Worm (Caenorhabditis elegans) whole organism, late embryonic: Measurements from ENCODE around the gene rpl-22.
A peak's percentile ranks its signal among the peaks of the same experiment; 100 is the strongest.

ENCODE experiments used
- C38D4.7 ChIP-seq: fragments of 200-800 bp; sonication (Bioruptor generic); optimal IDR thresholded peaks from 2 replicates; lab custom pipeline; 2018; ENCODE audit warnings: mild to moderate bottlenecking, missing genetic modification characterization, moderate library complexity, missing compliant biosample characterization
- F13H6.1 ChIP-seq: sonication (generic microtip); optimal IDR thresholded peaks from 2 replicates; lab custom pipeline; 2016; ENCODE audit warnings: missing genetic modification characterization, missing compliant biosample characterization
- ahr-1 ChIP-seq: sonication (generic microtip); optimal IDR thresholded peaks from 2 replicates; lab custom pipeline; 2016; ENCODE audit warnings: missing genetic modification characterization, missing compliant biosample characterization
- ceh-14 ChIP-seq: sonication (generic microtip); optimal IDR thresholded peaks from 2 replicates; lab custom pipeline; 2016; ENCODE audit warnings: missing genotype, missing genetic modification characterization, missing compliant biosample characterization
- ceh-18 ChIP-seq: sonication (generic microtip); optimal IDR thresholded peaks from 2 replicates; lab custom pipeline; 2016; ENCODE audit warnings: missing genetic modification characterization, missing compliant biosample characterization
- ceh-19 ChIP-seq: fragments of 200-800 bp; sonication (Bioruptor generic); optimal IDR thresholded peaks from 2 replicates; lab custom pipeline; 2018; ENCODE audit warnings: mild to moderate bottlenecking, missing genetic modification characterization, missing compliant biosample characterization
- ceh-2 ChIP-seq: sonication (generic microtip); optimal IDR thresholded peaks from 2 replicates; lab custom pipeline; 2016; ENCODE audit warnings: missing genotype, missing genetic modification characterization, missing compliant biosample characterization
- ceh-31 ChIP-seq: sonication (generic microtip); optimal IDR thresholded peaks from 2 replicates; lab custom pipeline; 2016; ENCODE audit warnings: missing genetic modification characterization, missing compliant biosample characterization
- ceh-45 ChIP-seq: fragments of 200-800 bp; sonication (Bioruptor generic); IDR thresholded peaks from 2 replicates; pipeline ENCODE4 v1.3.6; 2022; ENCODE audit warnings: missing genetic modification reagents, missing genetic modification characterization, missing compliant biosample characterization
- ceh-48 ChIP-seq: sonication (generic microtip); optimal IDR thresholded peaks from 2 replicates; lab custom pipeline; 2016; ENCODE audit warnings: missing genetic modification characterization, inconsistent platforms, missing compliant biosample characterization
- che-1 ChIP-seq: sonication (generic microtip); optimal IDR thresholded peaks from 2 replicates; lab custom pipeline; 2016; ENCODE audit warnings: mild to moderate bottlenecking, missing genetic modification characterization, missing compliant biosample characterization
- dve-1 ChIP-seq: sonication (generic microtip); optimal IDR thresholded peaks from 2 replicates; lab custom pipeline; 2017; ENCODE audit warnings: antibody characterized with exemption, mild to moderate bottlenecking, missing genetic modification characterization, missing compliant biosample characterization
- elt-4 ChIP-seq: sonication (generic microtip); optimal IDR thresholded peaks from 2 replicates; lab custom pipeline; 2016; ENCODE audit warnings: missing genetic modification characterization, missing compliant biosample characterization
- fkh-10 ChIP-seq: fragments of 150-350 bp; optimal IDR thresholded peaks from 2 replicates; lab custom pipeline; 2014; ENCODE audit warnings: missing biosample characterization, missing genetic modification reagents, missing genetic modification characterization
- fkh-6 ChIP-seq: sonication (generic microtip); optimal IDR thresholded peaks from 2 replicates; lab custom pipeline; 2016; ENCODE audit warnings: missing genetic modification characterization, missing compliant biosample characterization
- gmeb-2 ChIP-seq: sonication (generic microtip); optimal IDR thresholded peaks from 2 replicates; lab custom pipeline; 2016; ENCODE audit warnings: missing genetic modification characterization, inconsistent platforms, missing compliant biosample characterization
- hlh-13 ChIP-seq: fragments of 200-800 bp; sonication (Bioruptor generic); optimal IDR thresholded peaks from 2 replicates; lab custom pipeline; 2018; ENCODE audit warnings: mild to moderate bottlenecking, missing genetic modification characterization, missing compliant biosample characterization
- hlh-30 ChIP-seq: sonication (generic microtip); optimal IDR thresholded peaks from 2 replicates; lab custom pipeline; 2017; ENCODE audit warnings: antibody characterized with exemption, missing genetic modification characterization, missing compliant biosample characterization; ENCODE audit not compliant: insufficient read depth
- hlh-6 ChIP-seq: sonication (generic microtip); optimal IDR thresholded peaks from 2 replicates; lab custom pipeline; 2016; ENCODE audit warnings: missing genotype, missing genetic modification characterization, missing compliant biosample characterization
- hlh-8 ChIP-seq: sonication (generic microtip); optimal IDR thresholded peaks from 2 replicates; lab custom pipeline; 2016; ENCODE audit warnings: missing genotype, missing genetic modification characterization, missing compliant biosample characterization
- lim-6 ChIP-seq: sonication (generic microtip); optimal IDR thresholded peaks from 2 replicates; lab custom pipeline; 2016; ENCODE audit warnings: missing genetic modification characterization, missing compliant biosample characterization
- mec-3 ChIP-seq: sonication (generic microtip); optimal IDR thresholded peaks from 2 replicates; lab custom pipeline; 2016; ENCODE audit warnings: borderline replicate concordance, missing genetic modification characterization, missing compliant biosample characterization
- nfya-1 ChIP-seq: sonication (generic microtip); optimal IDR thresholded peaks from 2 replicates; lab custom pipeline; 2017; ENCODE audit warnings: missing genetic modification characterization, mild to moderate bottlenecking, missing compliant biosample characterization, antibody characterized with exemption, moderate library complexity
- odd-2 ChIP-seq: sonication (generic microtip); optimal IDR thresholded peaks from 2 replicates; lab custom pipeline; 2017; ENCODE audit warnings: antibody characterized with exemption, mild to moderate bottlenecking, missing genetic modification characterization, missing compliant biosample characterization
- pag-3 ChIP-seq: sonication (generic microtip); optimal IDR thresholded peaks from 2 replicates; lab custom pipeline; 2016; ENCODE audit warnings: missing compliant biosample characterization, missing genetic modification characterization, borderline replicate concordance
- pat-9 ChIP-seq: fragments of 200-800 bp; sonication (Bioruptor generic); optimal IDR thresholded peaks from 2 replicates; lab custom pipeline; 2018; ENCODE audit warnings: mild to moderate bottlenecking, missing genetic modification characterization, moderate library complexity, missing compliant biosample characterization
- pax-1 ChIP-seq: fragments of 150-350 bp; optimal IDR thresholded peaks from 2 replicates; lab custom pipeline; 2014; ENCODE audit warnings: missing biosample characterization, missing genetic modification characterization
- pha-2 ChIP-seq: sonication (generic microtip); optimal IDR thresholded peaks from 2 replicates; lab custom pipeline; 2017; ENCODE audit warnings: mild to moderate bottlenecking, missing genetic modification characterization, missing compliant biosample characterization
- pha-4 ChIP-seq: fragments of 150-350 bp; optimal IDR thresholded peaks from 2 replicates; lab custom pipeline; 2018; ENCODE audit warnings: missing biosample characterization, missing genetic modification reagents, missing genetic modification characterization
- pros-1 ChIP-seq: fragments of 150-350 bp; optimal IDR thresholded peaks from 2 replicates; lab custom pipeline; 2014; ENCODE audit warnings: missing biosample characterization, missing genetic modification reagents, missing genetic modification characterization
- ref-2 ChIP-seq: sonication (generic microtip); optimal IDR thresholded peaks from 2 replicates; lab custom pipeline; 2016; ENCODE audit warnings: missing genetic modification characterization, missing compliant biosample characterization
- rnt-1 ChIP-seq: sonication (generic microtip); optimal IDR thresholded peaks from 2 replicates; lab custom pipeline; 2016; ENCODE audit warnings: missing genetic modification characterization, missing compliant biosample characterization
- sdc-2 ChIP-seq: sonication (generic microtip); optimal IDR thresholded peaks from 2 replicates; lab custom pipeline; 2016; ENCODE audit warnings: missing genotype, missing genetic modification characterization, missing compliant biosample characterization
- syd-9 ChIP-seq: sonication (generic microtip); optimal IDR thresholded peaks from 2 replicates; lab custom pipeline; 2016; ENCODE audit warnings: mild to moderate bottlenecking, missing genetic modification characterization, moderate library complexity, missing compliant biosample characterization
- tbx-2 ChIP-seq: sonication (generic microtip); optimal IDR thresholded peaks from 2 replicates; lab custom pipeline; 2016; ENCODE audit warnings: missing genetic modification characterization, missing compliant biosample characterization
- tbx-7 ChIP-seq: sonication (generic microtip); optimal IDR thresholded peaks from 2 replicates; lab custom pipeline; 2016; ENCODE audit warnings: missing genotype, missing genetic modification characterization, missing compliant biosample characterization
- ttx-3 ChIP-seq: sonication (generic microtip); optimal IDR thresholded peaks from 2 replicates; lab custom pipeline; 2016; ENCODE audit warnings: missing genetic modification reagents, missing genetic modification characterization, missing compliant biosample characterization
- unc-3 ChIP-seq, 2 experiments: fragments of 200-800 bp in 1 of 2; sonication (Bioruptor generic) in 1 of 2; sonication (generic microtip) in 1 of 2; conservative IDR thresholded peaks in 1 of 2; optimal IDR thresholded peaks in 1 of 2; 2 replicates each; pipeline versions ENCODE4 v1.3.6 to Lab custom; 2016 to 2022; ENCODE audit warnings: missing compliant biosample characterization in 2 of 2, missing genetic modification characterization in 2 of 2, missing genetic modification reagents in 1 of 2
- unc-42 ChIP-seq: sonication (generic microtip); optimal IDR thresholded peaks from 2 replicates; lab custom pipeline; 2016; ENCODE audit warnings: missing genotype, missing genetic modification characterization, missing compliant biosample characterization
- unc-55 ChIP-seq: sonication (generic microtip); optimal IDR thresholded peaks from 2 replicates; lab custom pipeline; 2017; ENCODE audit warnings: missing biosample characterization, missing genetic modification reagents, missing genetic modification characterization
- zip-5 ChIP-seq: sonication (generic microtip); optimal IDR thresholded peaks from 2 replicates; lab custom pipeline; 2016; ENCODE audit warnings: missing genetic modification characterization, missing compliant biosample characterization
- ztf-16 ChIP-seq: sonication (generic microtip); optimal IDR thresholded peaks from 2 replicates; lab custom pipeline; 2017; ENCODE audit warnings: missing genetic modification characterization, missing compliant biosample characterization

rpl-22 gene

DNA sequence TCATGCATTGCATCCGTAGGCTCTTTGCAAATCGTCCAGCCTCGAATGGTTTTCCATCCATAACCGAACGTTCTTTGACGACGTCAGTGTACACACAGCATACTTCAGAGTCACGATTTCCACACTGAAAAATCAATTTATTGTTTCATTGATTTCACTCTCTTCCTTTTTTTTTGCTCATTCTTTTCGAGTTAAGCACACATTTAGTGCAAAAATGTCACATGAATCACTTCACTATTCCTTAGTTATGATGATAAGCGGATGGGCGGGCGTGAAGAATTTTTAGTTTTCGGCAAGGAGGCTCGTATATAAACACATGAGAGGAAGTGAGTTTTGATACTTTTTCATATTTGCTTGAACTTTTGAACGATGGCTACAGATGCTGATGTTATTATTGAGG, 30.0 kb downstream of the rpl-22 start, which contains the start of gene txt-9:
TSS of gene txt-9 (plus strand) at position 336 of the 400 bp plus-strand sequence.
- TF ChIP-seq ttx-3 (tag; lab: Kevin White, UChicago): no peak
- TF ChIP-seq, all 69 proteins: peak for 0

DNA sequence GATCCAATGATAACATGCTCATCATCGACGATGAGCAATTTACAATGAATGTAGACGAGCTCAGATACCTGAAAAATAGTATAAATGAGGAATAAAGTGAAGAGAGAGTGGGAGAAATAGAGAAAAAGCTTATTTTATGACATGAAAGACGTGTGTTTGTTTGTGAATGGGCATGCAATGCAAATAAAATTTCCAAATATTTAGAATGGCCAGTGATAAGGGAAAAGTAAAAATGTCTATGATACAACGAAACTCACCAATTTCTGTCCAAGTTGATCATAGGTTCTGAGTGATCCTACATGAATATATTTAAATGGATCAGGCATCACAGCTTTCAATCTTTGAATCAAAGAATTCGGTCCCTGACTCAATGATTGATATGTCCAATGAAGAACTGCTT, 30.7 kb downstream of the rpl-22 start:
- no peak for TF ChIP-seq hlh-6
- TF ChIP-seq unc-55 (GFP tag; lab: Kevin White, UChicago): no peak
- TF ChIP-seq ceh-2: no peak
- no peak for TF ChIP-seq ceh-19 (GFP tag; lab: Kevin White, UChicago)
- no peak for TF ChIP-seq che-1
- no peak for TF ChIP-seq hlh-30 (tag; lab: Kevin White, UChicago)

DNA sequence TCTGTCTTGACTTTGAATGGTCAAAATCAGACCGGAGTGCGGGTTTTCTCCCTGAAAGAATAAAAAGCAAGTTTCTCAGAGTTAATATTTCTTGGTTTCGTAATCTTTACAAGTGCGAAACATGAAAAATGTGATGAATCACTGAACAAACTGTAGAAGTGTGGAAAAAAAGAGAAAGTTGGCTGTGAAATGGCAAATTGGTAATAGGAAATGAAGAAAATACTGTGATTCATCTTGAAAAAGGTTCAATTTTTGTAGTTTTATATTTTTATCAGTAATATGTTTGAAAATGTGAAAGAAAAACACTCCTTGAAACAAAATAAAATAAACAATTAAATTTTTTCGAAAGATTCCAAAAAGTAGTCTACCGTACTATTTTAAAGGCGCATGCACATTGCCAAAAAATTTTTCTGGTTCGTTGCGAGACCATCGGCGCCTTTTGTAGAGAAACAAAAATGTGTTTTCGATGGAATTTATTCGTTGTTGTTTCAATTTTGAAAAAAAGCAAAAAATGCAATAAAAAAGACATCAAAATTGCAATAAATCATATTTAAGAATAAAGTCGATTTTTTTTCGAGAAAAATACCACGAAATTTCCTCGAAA, 36.3 kb downstream of the rpl-22 start, which contains the start of gene pld-1:
TSS of gene pld-1 (minus strand) at position 51 of the 604 bp plus-strand sequence.
- TF ChIP-seq F13H6.1: no peak
- no peak for TF ChIP-seq pag-3 (tag; lab: Kevin White, UChicago)

DNA sequence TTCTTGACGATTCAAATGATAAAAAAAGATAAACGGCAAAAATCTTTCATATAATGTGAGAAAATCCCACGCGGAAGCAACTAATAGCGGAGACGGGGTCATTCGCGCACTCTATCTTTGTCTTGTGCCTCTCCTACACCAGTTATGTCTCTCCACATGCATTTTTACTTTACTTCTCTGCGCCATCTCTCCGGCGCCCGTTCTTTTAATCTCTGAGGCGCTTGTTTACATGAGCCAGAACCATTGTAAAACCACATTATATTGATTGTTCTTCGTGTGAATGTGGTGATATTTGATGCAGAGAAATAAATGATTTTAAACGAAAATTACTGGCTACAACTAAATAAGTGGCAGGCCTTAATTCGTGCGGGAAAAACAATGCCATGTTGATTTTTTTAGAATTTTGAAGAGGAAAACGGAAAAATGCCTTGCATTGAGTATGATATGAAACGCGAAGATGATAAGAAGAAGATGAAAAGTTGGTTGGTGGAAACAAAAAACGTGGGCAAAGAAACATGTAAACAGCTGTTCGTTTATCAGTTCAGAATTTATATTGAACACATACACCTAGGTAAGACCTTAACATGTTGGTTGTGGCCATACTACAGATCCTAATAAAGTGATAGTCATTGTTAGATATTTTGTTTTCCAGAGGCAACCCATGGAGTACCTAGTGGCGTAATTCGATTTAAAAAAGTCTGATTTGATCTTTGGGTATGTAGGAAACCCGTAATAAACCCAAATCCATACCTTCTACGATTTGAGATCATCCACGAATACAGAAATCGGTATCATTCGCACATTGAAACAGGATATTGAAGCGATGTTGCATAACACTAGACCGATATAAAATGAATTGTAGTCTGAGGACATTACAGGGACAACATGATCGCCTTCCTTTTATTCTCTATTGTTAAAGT, 37.2 kb downstream of the rpl-22 start, which contains the start of gene C04G6.2:
TSS of gene C04G6.2 (plus strand) at position 870 of the 920 bp plus-strand sequence.
- TF ChIP-seq pros-1 (no peak), pha-2 (peak; percentile 57), dve-1 (tag; lab: Kevin White, UChicago) (peak; percentile 32), lim-6 (tag; lab: Kevin White, UChicago) (no peak), elt-4 (tag; lab: Kevin White, UChicago) (no peak), sdc-2 (tag; lab: Kevin White, UChicago) (no peak), ceh-31 (peak; percentile 56), mec-3 (tag; lab: Kevin White, UChicago) (no peak), C38D4.7 (no peak), ref-2 (tag; lab: Kevin White, UChicago) (no peak), tbx-2 (peak; percentile 63), ceh-45 (GFP tag; lab: Robert Waterston, UW) (no peak), ceh-48 (peak; percentile 35), ztf-16 (tag; lab: Kevin White, UChicago) (no peak), pha-4 (tag; lab: Kevin White, UChicago) (peak; percentile 44), hlh-8 (no peak), odd-2 (tag; lab: Kevin White, UChicago) (no peak), F13H6.1 (no peak), unc-3 (GFP tag; conservative IDR thresholded peaks at IDR 0.05; lab: Robert Waterston, UW) (no peak), unc-3 (tag; optimal IDR thresholded peaks at IDR 0.05; lab: Kevin White, UChicago) (no peak), ceh-18 (tag; lab: Kevin White, UChicago) (no peak), fkh-10 (GFP tag; lab: Kevin White, UChicago) (no peak), hlh-13 (GFP tag; lab: Kevin White, UChicago) (no peak), ahr-1 (no peak), syd-9 (tag; lab: Kevin White, UChicago) (no peak), fkh-6 (tag; lab: Kevin White, UChicago) (no peak), unc-42 (tag; lab: Kevin White, UChicago) (peak; percentile 36), zip-5 (no peak), rnt-1 (tag; lab: Kevin White, UChicago) (peak; percentile 3), nfya-1 (tag; lab: Kevin White, UChicago) (peak; percentile 49), gmeb-2 (no peak), ceh-14 (tag; lab: Kevin White, UChicago) (no peak), ceh-19 (GFP tag; lab: Kevin White, UChicago) (peak; percentile 23), tbx-7 (no peak), pat-9 (no peak), pax-1 (tag; lab: Kevin White, UChicago) (peak; percentile 42)
